Fruit fly (Drosophila melanogaster) whole organism, embryonic: ENCODE measurements around the gene CG1640.
A peak's percentile ranks its signal among the peaks of the same experiment; 100 is the strongest.

Experiments
- Bteb2 ChIP-seq: fragments of 200-800 bp; sonication (Bioruptor generic); optimal IDR thresholded peaks from 2 replicates; lab custom pipeline; 2016; ENCODE audit warnings: missing biosample characterization, missing genetic modification characterization
- CG10959 ChIP-seq: fragments of 200-800 bp; sonication (Bioruptor generic); IDR thresholded peaks from 2 replicates; pipeline ENCODE4 v1.3.6; 2022; ENCODE audit warnings: missing biosample characterization, missing genetic modification characterization
- CG11093 ChIP-seq: fragments of 200-800 bp; sonication (Bioruptor generic); IDR thresholded peaks from 3 replicates; pipeline ENCODE4 v1.3.6; 2022; ENCODE audit warnings: missing biosample characterization, missing genetic modification characterization
- CG11398 ChIP-seq: fragments of 200-800 bp; sonication (Bioruptor generic); optimal IDR thresholded peaks from 2 replicates; lab custom pipeline; 2016; ENCODE audit warnings: missing biosample characterization, missing genetic modification characterization
- CG11456 ChIP-seq: fragments of 200-800 bp; sonication (Bioruptor generic); IDR thresholded peaks from 3 replicates; pipeline ENCODE4 v1.3.6; 2022; ENCODE audit warnings: missing biosample characterization, missing genetic modification characterization
- CG11560 ChIP-seq: fragments of 200-800 bp; sonication (Bioruptor generic); IDR thresholded peaks from 3 replicates; pipeline ENCODE4 v1.3.6; 2022; ENCODE audit warnings: missing biosample characterization, missing genetic modification characterization
- CG12942 ChIP-seq: fragments of 200-800 bp; sonication (Bioruptor generic); optimal IDR thresholded peaks from 3 replicates; lab custom pipeline; 2016; ENCODE audit warnings: missing biosample characterization, missing genetic modification characterization
- CG13894 ChIP-seq: fragments of 200-800 bp; sonication (Bioruptor generic); optimal IDR thresholded peaks from 3 replicates; lab custom pipeline; 2018; ENCODE audit warnings: missing biosample characterization, mild to moderate bottlenecking, missing genetic modification characterization, moderate library complexity
- CG14050 ChIP-seq: fragments of 200-800 bp; sonication (Bioruptor generic); IDR thresholded peaks from 3 replicates; pipeline ENCODE4 v1.3.6; 2022; ENCODE audit warnings: missing biosample characterization, missing genetic modification characterization
- CG15696 ChIP-seq: fragments of 200-800 bp; sonication (Bioruptor generic); optimal IDR thresholded peaks from 2 replicates; lab custom pipeline; 2019; ENCODE audit warnings: missing biosample characterization, mild to moderate bottlenecking, missing genetic modification characterization, moderate library complexity
- CG1602 ChIP-seq: fragments of 200-800 bp; sonication (Bioruptor generic); optimal IDR thresholded peaks from 3 replicates; lab custom pipeline; 2016; ENCODE audit warnings: missing biosample characterization, missing genetic modification characterization
- CG16863 ChIP-seq: fragments of 200-800 bp; sonication (Bioruptor generic); optimal IDR thresholded peaks from 3 replicates; lab custom pipeline; 2016; ENCODE audit warnings: missing biosample characterization, missing genetic modification characterization
- CG17359 ChIP-seq: fragments of 200-800 bp; sonication (Bioruptor generic); optimal IDR thresholded peaks from 3 replicates; lab custom pipeline; 2018; ENCODE audit warnings: missing biosample characterization, mild to moderate bottlenecking, missing genetic modification characterization, moderate library complexity
- CG18011 ChIP-seq: fragments of 200-800 bp; sonication (Bioruptor generic); optimal IDR thresholded peaks from 2 replicates; lab custom pipeline; 2017; ENCODE audit warnings: missing biosample characterization, missing genetic modification characterization, mild to moderate bottlenecking, moderate library complexity, missing genotype
- CG18476 ChIP-seq: fragments of 200-800 bp; sonication (Bioruptor generic); optimal IDR thresholded peaks from 2 replicates; lab custom pipeline; 2016; ENCODE audit warnings: missing biosample characterization, mild to moderate bottlenecking, missing genetic modification characterization
- CG18619 ChIP-seq: fragments of 200-800 bp; sonication (Bioruptor generic); optimal IDR thresholded peaks from 3 replicates; lab custom pipeline; 2017; ENCODE audit warnings: missing biosample characterization, mild to moderate bottlenecking, missing genetic modification characterization
- CG30020 ChIP-seq: fragments of 200-800 bp; optimal IDR thresholded peaks from 2 replicates; lab custom pipeline; 2019; ENCODE audit warnings: missing biosample characterization, mild to moderate bottlenecking, missing genetic modification characterization, moderate library complexity
- CG31224 ChIP-seq: fragments of 200-800 bp; sonication (Bioruptor generic); IDR thresholded peaks from 2 replicates; pipeline ENCODE4 v1.3.6; 2022; ENCODE audit warnings: missing biosample characterization, missing genetic modification characterization
- CG3995 ChIP-seq: fragments of 200-800 bp; sonication (Bioruptor generic); optimal IDR thresholded peaks from 3 replicates; lab custom pipeline; 2016; ENCODE audit warnings: missing biosample characterization, missing genetic modification characterization
- CG8089 ChIP-seq: fragments of 200-800 bp; sonication (Bioruptor generic); optimal IDR thresholded peaks from 3 replicates; lab custom pipeline; 2016; ENCODE audit warnings: missing biosample characterization, missing genetic modification characterization
- CG8281 ChIP-seq: fragments of 200-800 bp; sonication (Bioruptor generic); optimal IDR thresholded peaks from 2 replicates; lab custom pipeline; 2018; ENCODE audit warnings: missing biosample characterization, mild to moderate bottlenecking, missing genetic modification characterization, moderate library complexity
- CTCF ChIP-seq: fragments of 200-800 bp; sonication (Bioruptor generic); optimal IDR thresholded peaks from 2 replicates; lab custom pipeline; 2017; ENCODE audit warnings: missing biosample characterization, mild to moderate bottlenecking, missing genetic modification characterization, moderate library complexity
- Elba2 ChIP-seq: fragments of 200-800 bp; sonication (Bioruptor generic); optimal IDR thresholded peaks from 3 replicates; lab custom pipeline; 2016; ENCODE audit warnings: missing biosample characterization, missing genetic modification characterization
- HLH54F ChIP-seq: fragments of 200-800 bp; sonication (Bioruptor generic); optimal IDR thresholded peaks from 3 replicates; lab custom pipeline; 2016; ENCODE audit warnings: missing biosample characterization, missing genetic modification characterization
- HmgZ ChIP-seq: fragments of 200-800 bp; sonication (Bioruptor generic); optimal IDR thresholded peaks from 2 replicates; lab custom pipeline; 2018; ENCODE audit warnings: missing biosample characterization, mild to moderate bottlenecking, missing genetic modification characterization
- Lpt ChIP-seq: fragments of >200 bp; optimal IDR thresholded peaks from 2 replicates; lab custom pipeline; 2018; ENCODE audit warnings: missing biosample characterization, missing genetic modification characterization
- Sox100B ChIP-seq: fragments of 200-800 bp; sonication (Bioruptor generic); optimal IDR thresholded peaks from 3 replicates; lab custom pipeline; 2018; ENCODE audit warnings: missing biosample characterization, mild to moderate bottlenecking, missing genetic modification characterization
- Stat92E ChIP-seq, 3 experiments: fragments of >200 bp in 2 of 3; fragments of 200-800 bp in 1 of 3; sonication (Bioruptor generic) in 1 of 3; optimal IDR thresholded peaks; 2 replicates each; lab custom pipeline; 2017 to 2019; ENCODE audit warnings: missing biosample characterization in 3 of 3, missing genetic modification characterization in 3 of 3, mild to moderate bottlenecking in 1 of 3, moderate library complexity in 1 of 3
- Usf ChIP-seq: fragments of 200-800 bp; sonication (Bioruptor generic); optimal IDR thresholded peaks from 2 replicates; lab custom pipeline; 2017; ENCODE audit warnings: missing genotype, missing biosample characterization, missing genetic modification characterization
- aop ChIP-seq: fragments of 200-800 bp; sonication (Bioruptor generic); IDR thresholded peaks from 2 replicates; pipeline ENCODE4 v1.3.6; 2022; ENCODE audit warnings: missing biosample characterization, missing genetic modification characterization
- ap ChIP-seq: fragments of 200-800 bp; sonication (Bioruptor generic); IDR thresholded peaks from 2 replicates; pipeline ENCODE4 v1.3.6; 2022; ENCODE audit warnings: missing biosample characterization, missing genetic modification characterization
- bigmax ChIP-seq: fragments of 200-800 bp; sonication (Bioruptor generic); optimal IDR thresholded peaks from 2 replicates; lab custom pipeline; 2018; ENCODE audit warnings: missing biosample characterization, mild to moderate bottlenecking, missing genetic modification characterization
- br ChIP-seq: fragments of >200 bp; optimal IDR thresholded peaks from 2 replicates; lab custom pipeline; 2017
- crp ChIP-seq, 2 experiments: fragments of 200-800 bp; sonication (Bioruptor generic); optimal IDR thresholded peaks; 2 replicates in 1 of 2; 3 replicates in 1 of 2; lab custom pipeline; 2017; ENCODE audit warnings: missing biosample characterization in 2 of 2, missing genetic modification characterization in 2 of 2, mild to moderate bottlenecking in 1 of 2, moderate library complexity in 1 of 2
- dimm ChIP-seq: fragments of 200-800 bp; sonication (Bioruptor generic); IDR thresholded peaks from 2 replicates; pipeline ENCODE4 v1.3.6; 2022; ENCODE audit warnings: missing biosample characterization, missing genetic modification characterization
- fd64A ChIP-seq: fragments of 200-800 bp; sonication (Bioruptor generic); optimal IDR thresholded peaks from 3 replicates; lab custom pipeline; 2018; ENCODE audit warnings: missing biosample characterization, mild to moderate bottlenecking, missing genetic modification characterization
- ftz-f1 ChIP-seq: fragments of 200-800 bp; sonication (Bioruptor generic); optimal IDR thresholded peaks from 2 replicates; lab custom pipeline; 2016; ENCODE audit warnings: missing biosample characterization, missing genetic modification characterization
- grn ChIP-seq: fragments of 200-800 bp; sonication (Bioruptor generic); optimal IDR thresholded peaks from 3 replicates; lab custom pipeline; 2017; ENCODE audit warnings: missing biosample characterization, missing genetic modification characterization
- her ChIP-seq: fragments of 200-800 bp; sonication (Bioruptor generic); optimal IDR thresholded peaks from 2 replicates; lab custom pipeline; 2016; ENCODE audit warnings: missing biosample characterization, missing genetic modification characterization
- hkb ChIP-seq, 2 experiments: fragments of 200-800 bp in 1 of 2; fragments of >200 bp in 1 of 2; sonication (Bioruptor generic) in 1 of 2; IDR thresholded peaks in 1 of 2; optimal IDR thresholded peaks in 1 of 2; 2 replicates each; pipeline versions ENCODE4 v1.3.6 to Lab custom; 2017 to 2022; ENCODE audit warnings: missing biosample characterization in 1 of 2, missing genetic modification characterization in 1 of 2
- kni ChIP-seq: fragments of 200-800 bp; sonication (Bioruptor generic); optimal IDR thresholded peaks from 3 replicates; lab custom pipeline; 2017; ENCODE audit warnings: mild to moderate bottlenecking, missing biosample characterization, missing genetic modification reagents, missing genetic modification characterization
- lov ChIP-seq, 2 experiments: fragments of 200-800 bp in 1 of 2; fragments of >200 bp in 1 of 2; sonication (Bioruptor generic) in 1 of 2; IDR thresholded peaks in 1 of 2; optimal IDR thresholded peaks in 1 of 2; 2 replicates in 1 of 2; 3 replicates in 1 of 2; pipeline versions ENCODE4 v1.3.6 to Lab custom; 2017 to 2022; ENCODE audit warnings: missing biosample characterization in 1 of 2, missing genetic modification characterization in 1 of 2
- psq ChIP-seq: fragments of 200-800 bp; sonication (Bioruptor generic); optimal IDR thresholded peaks from 2 replicates; lab custom pipeline; 2017; ENCODE audit warnings: missing biosample characterization, missing genetic modification characterization
- row ChIP-seq: fragments of 200-800 bp; sonication (Bioruptor generic); IDR thresholded peaks from 3 replicates; pipeline ENCODE4 v1.3.6; 2022; ENCODE audit warnings: missing biosample characterization, missing genetic modification characterization
- run ChIP-seq: fragments of 200-800 bp; sonication (Bioruptor generic); optimal IDR thresholded peaks from 3 replicates; lab custom pipeline; 2018; ENCODE audit warnings: missing biosample characterization, mild to moderate bottlenecking, missing genetic modification characterization
- slp2 ChIP-seq: fragments of 200-800 bp; sonication (Bioruptor generic); optimal IDR thresholded peaks from 2 replicates; lab custom pipeline; 2016; ENCODE audit warnings: missing biosample characterization, missing genetic modification characterization
- tll ChIP-seq, 2 experiments: fragments of 200-800 bp in 1 of 2; fragments of >200 bp in 1 of 2; sonication (Bioruptor generic) in 1 of 2; optimal IDR thresholded peaks; 2 replicates each; lab custom pipeline; 2017 to 2019; ENCODE audit warnings: missing biosample characterization in 2 of 2, missing genetic modification characterization in 2 of 2, mild to moderate bottlenecking in 1 of 2, moderate library complexity in 1 of 2
- trem ChIP-seq: fragments of 200-800 bp; optimal IDR thresholded peaks from 3 replicates; lab custom pipeline; 2019; ENCODE audit warnings: missing biosample characterization, mild to moderate bottlenecking, missing genetic modification characterization, moderate library complexity
- wek ChIP-seq: fragments of 200-800 bp; sonication (Bioruptor generic); optimal IDR thresholded peaks from 3 replicates; lab custom pipeline; 2018; ENCODE audit warnings: missing biosample characterization, mild to moderate bottlenecking, missing genetic modification characterization, moderate library complexity

CG1640 gene

dm6 chrX:13403962-13404830 is 33.8 kb downstream of the CG1640 start, which contains the start of gene GstT4 (continued):
- TF ChIP-seq CG10959 (GFP tag; lab: Robert Waterston, UW) (no peak), CG15696 (no peak), lov (optimal IDR thresholded peaks at IDR 0.05; lab: Kevin White, UChicago) (no peak), lov (GFP tag; IDR thresholded peaks at IDR 0.05; lab: Robert Waterston, UW) (no peak), HmgZ (no peak), bigmax (GFP tag; lab: Kevin White, UChicago) (no peak), her (GFP tag; lab: Kevin White, UChicago) (peak; percentile 11), CG1602 (peak; percentile 42), Bteb2 (GFP tag; lab: Kevin White, UChicago) (no peak), Elba2 (GFP tag; lab: Kevin White, UChicago) (no peak), CG8281 (no peak), CG13894 (tag; lab: Kevin White, UChicago) (no peak), CG18476 (GFP tag; lab: Kevin White, UChicago) (peak; percentile 34), ftz-f1 (GFP tag; lab: Kevin White, UChicago) (no peak), CG11398 (GFP tag; lab: Kevin White, UChicago) (peak; percentile 43), aop (GFP tag; lab: Robert Waterston, UW) (no peak), CG30020 (tag; lab: Kevin White, UChicago) (peak; percentile 11), Stat92E (GFP tag; optimal IDR thresholded peaks at IDR 0.05; lab: Kevin White, UChicago) (no peak), hkb (optimal IDR thresholded peaks at IDR 0.05; lab: Kevin White, UChicago) (no peak), hkb (GFP tag; IDR thresholded peaks at IDR 0.05; lab: Robert Waterston, UW) (peak; percentile 73), psq (GFP tag; lab: Kevin White, UChicago) (peak; percentile 62), fd64A (GFP tag; lab: Kevin White, UChicago) (no peak), tll (GFP tag; optimal IDR thresholded peaks at IDR 0.05; lab: Kevin White, UChicago) (no peak), br (lab: Kevin White, UChicago) (no peak), Usf (GFP tag; lab: Kevin White, UChicago) (no peak), CG18011 (GFP tag; lab: Kevin White, UChicago) (no peak), grn (GFP tag; lab: Kevin White, UChicago) (no peak), CG17359 (tag; lab: Kevin White, UChicago) (peak; percentile 21), trem (tag; lab: Kevin White, UChicago) (no peak), HLH54F (peak; percentile 64), row (GFP tag; lab: Robert Waterston, UW) (peak; percentile 90), CTCF (no peak), ap (GFP tag; lab: Robert Waterston, UW) (0 out of 2 replicates have a peak, but pooled peaks have one; percentile 35), CG31224 (GFP tag; lab: Robert Waterston, UW) (peak; percentile 18; the same call in 1 of the 2 replicates), CG18619 (GFP tag; lab: Kevin White, UChicago) (peak; percentile 55), CG11456 (GFP tag; lab: Robert Waterston, UW) (peak; percentile 76), CG11093 (GFP tag; lab: Robert Waterston, UW) (no peak), CG16863 (GFP tag; lab: Kevin White, UChicago) (peak; percentile 29), run (no peak), CG11560 (tag; lab: Robert Waterston, UW) (0 out of 3 replicates have a peak, but pooled peaks have one; percentile 26), Sox100B (GFP tag; lab: Kevin White, UChicago) (peak; percentile 68), Lpt (GFP tag; lab: Kevin White, UChicago) (no peak), CG12942 (GFP tag; lab: Kevin White, UChicago) (peak; percentile 23), slp2 (GFP tag; lab: Kevin White, UChicago) (peak; percentile 76), crp (GFP tag; optimal IDR thresholded peaks at IDR 0.05; lab: Kevin White, UChicago) (no peak), CG8089 (GFP tag; lab: Kevin White, UChicago) (no peak), wek (no peak), CG3995 (peak; percentile 10), kni (GFP tag; lab: Kevin White, UChicago) (no peak), CG14050 (GFP tag; lab: Robert Waterston, UW) (peak; percentile 41; the same call in 2 of the 3 replicates), dimm (GFP tag; lab: Robert Waterston, UW) (no peak)
